Worm (Caenorhabditis elegans): ENCODE results near the gene sre-31.

DNA sequence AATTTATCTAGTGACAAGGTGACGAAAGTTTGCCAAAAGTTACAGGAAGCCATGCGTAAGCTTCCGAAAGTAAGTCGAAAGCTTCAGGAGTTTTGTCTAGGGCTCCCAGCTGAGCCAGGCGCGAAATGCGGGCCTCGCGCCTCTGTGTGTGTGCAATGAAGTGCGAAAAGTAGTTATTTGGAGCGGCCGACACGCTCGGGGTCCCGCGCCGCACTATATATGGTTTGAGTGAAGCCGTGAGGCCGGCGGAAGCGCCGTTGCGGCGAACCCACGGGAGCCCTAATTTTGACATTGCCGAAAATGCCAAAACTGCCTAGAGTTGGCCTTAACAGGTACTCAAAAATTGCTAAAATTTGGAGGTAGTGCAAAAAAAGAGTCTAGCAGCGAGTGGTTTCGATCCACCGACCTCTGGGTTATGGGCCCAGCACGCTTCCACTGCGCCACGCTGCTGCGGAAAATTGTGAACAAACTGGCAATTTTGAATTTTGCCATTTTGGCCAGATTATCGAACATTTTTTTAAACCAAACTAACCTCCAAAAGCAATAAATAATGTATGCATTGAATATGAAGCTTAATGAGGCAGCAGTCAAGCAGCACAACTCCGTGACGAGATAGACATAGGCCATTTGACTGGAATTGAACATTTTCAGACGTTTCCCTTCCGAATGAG lies 26.7 kb upstream of the sre-31 start:
- TF ChIP-seq ama-1 (optimal IDR thresholded peaks at IDR 0.05) (no peak), aly-2 (tag; optimal IDR thresholded peaks at IDR 0.05) (no peak), swsn-7 (tag; optimal IDR thresholded peaks at IDR 0.05) (no peak)
